Fruit fly (Drosophila melanogaster): ENCODE measurements around the gene cv.

Gene cv

DNA sequence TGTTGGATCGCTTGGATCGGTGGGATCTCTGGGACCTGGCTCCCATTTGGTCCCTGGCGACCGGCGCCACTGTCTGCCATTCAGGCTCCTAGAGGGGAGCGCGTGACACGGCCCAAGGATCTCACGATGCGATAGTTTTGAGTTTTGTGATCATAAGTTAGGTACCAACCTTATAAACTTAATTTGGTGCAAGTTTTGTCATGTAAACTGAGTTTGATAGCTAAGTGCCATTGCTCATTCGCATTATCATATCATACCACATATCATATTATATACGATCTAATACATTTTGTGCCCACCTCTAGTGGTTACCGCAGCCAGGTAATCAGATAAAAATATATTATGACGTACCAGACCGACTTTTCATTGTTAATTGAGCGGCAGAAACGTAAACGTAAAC, 6.2 kb downstream of the cv start (continued):
- TF ChIP-seq CG1024 (GFP tag; IDR thresholded peaks at IDR 0.05) (no peak), knrl (GFP tag; IDR thresholded peaks at IDR 0.05; ENCODE audit: partially characterized antibody) (peak; percentile 63; the same call in 2 of the 3 replicates), toy (GFP tag; IDR thresholded peaks at IDR 0.05) (no peak), lov (optimal IDR thresholded peaks at IDR 0.05) (no peak), lov (GFP tag; IDR thresholded peaks at IDR 0.05) (no peak), CG9609 (GFP tag; optimal IDR thresholded peaks at IDR 0.05) (no peak), trem (tag; optimal IDR thresholded peaks at IDR 0.05) (peak; percentile 51), cg (GFP tag; optimal IDR thresholded peaks at IDR 0.05) (no peak), ems (GFP tag; optimal IDR thresholded peaks at IDR 0.05) (no peak), cato (GFP tag; optimal IDR thresholded peaks at IDR 0.05; ENCODE audit: borderline replicate concordance) (no peak), HHEX (GFP tag; optimal IDR thresholded peaks at IDR 0.05) (no peak), pho (GFP tag; optimal IDR thresholded peaks at IDR 0.05) (no peak), mirr (GFP tag; optimal IDR thresholded peaks at IDR 0.05) (no peak), CG8388 (GFP tag; optimal IDR thresholded peaks at IDR 0.05) (no peak), CG1832 (GFP tag; optimal IDR thresholded peaks at IDR 0.05) (no peak), tna (GFP tag; IDR thresholded peaks at IDR 0.05; ENCODE audit: partially characterized antibody) (no peak), CG10431 (GFP tag; optimal IDR thresholded peaks at IDR 0.05) (no peak), CG4424 (GFP tag; optimal IDR thresholded peaks at IDR 0.05) (no peak), Taf1 (GFP tag; IDR thresholded peaks at IDR 0.05) (no peak), Poxn (GFP tag; IDR thresholded peaks at IDR 0.05) (no peak), CG3726 (GFP tag; IDR thresholded peaks at IDR 0.05) (no peak), CG18262 (tag; optimal IDR thresholded peaks at IDR 0.05) (peak; percentile 80), z (GFP tag; IDR thresholded peaks at IDR 0.05) (no peak), hkb (optimal IDR thresholded peaks at IDR 0.05) (no peak), hkb (GFP tag; IDR thresholded peaks at IDR 0.05) (no peak), ato (GFP tag; IDR thresholded peaks at IDR 0.05; ENCODE audit: partially characterized antibody) (no peak), CG9215 (GFP tag; IDR thresholded peaks at IDR 0.05) (no peak; the same call in 1 of the 2 replicates), CG4707 (GFP tag; optimal IDR thresholded peaks at IDR 0.05) (no peak), Hr3 (GFP tag; optimal IDR thresholded peaks at IDR 0.05) (no peak), CG11696 (GFP tag; IDR thresholded peaks at IDR 0.05) (no peak), CrebB (tag; optimal IDR thresholded peaks at IDR 0.05) (no peak), Myb (GFP tag; optimal IDR thresholded peaks at IDR 0.05) (no peak), Sox102F (GFP tag; optimal IDR thresholded peaks at IDR 0.05) (no peak), pzg (GFP tag; optimal IDR thresholded peaks at IDR 0.05) (no peak), wor (GFP tag; IDR thresholded peaks at IDR 0.05) (no peak), Lim3 (GFP tag; IDR thresholded peaks at IDR 0.05) (no peak), CG3407 (GFP tag; optimal IDR thresholded peaks at IDR 0.05) (no peak), ash1 (GFP tag; optimal IDR thresholded peaks at IDR 0.05) (no peak), Meics (GFP tag; optimal IDR thresholded peaks at IDR 0.05) (no peak), CG8478 (optimal IDR thresholded peaks at IDR 0.05) (no peak), CkIIα-i1 (GFP tag; IDR thresholded peaks at IDR 0.05) (no peak), CG2875 (GFP tag; optimal IDR thresholded peaks at IDR 0.05) (no peak), zfh1 (GFP tag; IDR thresholded peaks at IDR 0.05) (peak; percentile 52; the same call in 2 of the 3 replicates), CG9876 (GFP tag; optimal IDR thresholded peaks at IDR 0.05) (no peak), CG4360 (GFP tag; IDR thresholded peaks at IDR 0.05) (no peak), bab2 (GFP tag; optimal IDR thresholded peaks at IDR 0.05) (no peak), Dad (GFP tag; optimal IDR thresholded peaks at IDR 0.05) (no peak), crc (GFP tag; optimal IDR thresholded peaks at IDR 0.05) (no peak), CG6654 (GFP tag; optimal IDR thresholded peaks at IDR 0.05) (no peak), onecut (GFP tag; IDR thresholded peaks at IDR 0.05) (no peak), Chrac-16 (GFP tag; optimal IDR thresholded peaks at IDR 0.05) (no peak), Lpt (GFP tag; optimal IDR thresholded peaks at IDR 0.05) (no peak), gce (GFP tag; IDR thresholded peaks at IDR 0.05) (0 out of 3 replicates have a peak, but pooled peaks have one; percentile 5), BtbVII (GFP tag; optimal IDR thresholded peaks at IDR 0.05) (no peak)
